Worm (Caenorhabditis elegans) whole organism, L4 larva: Measurements from ENCODE around the gene aqp-1.

Experiments used
- D1046.2 ChIP-seq: fragments of 200-800 bp; sonication (Bioruptor generic); IDR thresholded peaks from 2 replicates; pipeline ENCODE4 v1.3.6; 2022; ENCODE audit warnings: missing genetic modification characterization, missing compliant biosample characterization
- F44E2.7 ChIP-seq: fragments of 200-800 bp; sonication (Bioruptor generic); IDR thresholded peaks from 2 replicates; pipeline ENCODE4 v2.1.2; 2022; ENCODE audit warnings: missing genetic modification characterization, missing compliant biosample characterization
- F49E8.2 ChIP-seq: sonication (generic microtip); optimal IDR thresholded peaks from 2 replicates; lab custom pipeline; 2016; ENCODE audit warnings: missing compliant biosample characterization, mild to moderate bottlenecking, missing genetic modification characterization, borderline replicate concordance
- R02D3.7 ChIP-seq: fragments of 150-350 bp; sonication (generic microtip); optimal IDR thresholded peaks from 3 replicates; lab custom pipeline; 2014; ENCODE audit warnings: missing biosample characterization, missing genetic modification characterization
- T26A8.4 ChIP-seq: fragments of 200-800 bp; sonication (Bioruptor generic); IDR thresholded peaks from 2 replicates; pipeline ENCODE4 v1.3.6; 2022; ENCODE audit warnings: missing genetic modification characterization, missing compliant biosample characterization
- ZK546.5 ChIP-seq, 2 experiments: sonication (generic microtip); optimal IDR thresholded peaks; 2 replicates each; lab custom pipeline; 2017; ENCODE audit warnings: missing biosample characterization in 2 of 2, missing genetic modification characterization in 2 of 2
- aha-1 ChIP-seq: fragments of 150-350 bp; peaks from one replicate; lab custom pipeline; 2014; ENCODE audit warnings: missing biosample characterization, missing genetic modification characterization
- ceh-20 ChIP-seq: fragments of 200-800 bp; sonication (Bioruptor generic); IDR thresholded peaks from 2 replicates; pipeline ENCODE4 v1.3.6; 2022; ENCODE audit warnings: missing genetic modification reagents, missing genetic modification characterization, missing compliant biosample characterization
- ceh-62 ChIP-seq: sonication (generic microtip); optimal IDR thresholded peaks from 2 replicates; lab custom pipeline; 2017; ENCODE audit warnings: missing biosample characterization, missing genetic modification characterization
- ceh-82 ChIP-seq: sonication (generic microtip); optimal IDR thresholded peaks from 2 replicates; lab custom pipeline; 2017; ENCODE audit warnings: missing biosample characterization, missing genetic modification characterization
- cey-2 ChIP-seq: sonication (generic microtip); optimal IDR thresholded peaks from 3 replicates; lab custom pipeline; 2017; ENCODE audit warnings: missing genetic modification characterization, mild to moderate bottlenecking, missing compliant biosample characterization, antibody characterized with exemption, borderline replicate concordance; ENCODE audit not compliant: insufficient read depth
- daf-16 ChIP-seq, 3 experiments: sonication (generic microtip); optimal IDR thresholded peaks; 2 replicates each; lab custom pipeline; 2016 to 2017; ENCODE audit warnings: missing genetic modification characterization in 3 of 3, missing genetic modification reagents in 3 of 3, mild to moderate bottlenecking in 2 of 3, missing compliant biosample characterization in 2 of 3, missing biosample characterization in 1 of 3, moderate library complexity in 1 of 3
- dmd-6 ChIP-seq: fragments of 200-800 bp; sonication (Bioruptor generic); IDR thresholded peaks from 2 replicates; pipeline ENCODE4 v1.3.6; 2022; ENCODE audit warnings: missing genetic modification reagents, missing genetic modification characterization, missing compliant biosample characterization
- duxl-1 ChIP-seq: sonication (generic microtip); optimal IDR thresholded peaks from 2 replicates; lab custom pipeline; 2016; ENCODE audit warnings: mild to moderate bottlenecking, missing genetic modification characterization, moderate library complexity, missing compliant biosample characterization; ENCODE audit not compliant: poor library complexity
- dve-1 ChIP-seq: sonication (generic microtip); optimal IDR thresholded peaks from 2 replicates; lab custom pipeline; 2017; ENCODE audit warnings: antibody characterized with exemption, mild to moderate bottlenecking, missing genetic modification characterization, missing compliant biosample characterization; ENCODE audit not compliant: insufficient read depth
- egl-43 ChIP-seq: fragments of 200-800 bp; sonication (Bioruptor generic); IDR thresholded peaks from 2 replicates; pipeline ENCODE4 v1.3.6; 2022; ENCODE audit warnings: missing genetic modification reagents, missing genetic modification characterization, missing compliant biosample characterization
- gei-8 ChIP-seq: fragments of 200-800 bp; sonication (Bioruptor generic); optimal IDR thresholded peaks from 2 replicates; lab custom pipeline; 2018; ENCODE audit warnings: mild to moderate bottlenecking, missing genetic modification characterization, missing compliant biosample characterization
- hif-1 ChIP-seq, 2 experiments: sonication (generic microtip); optimal IDR thresholded peaks; 2 replicates each; lab custom pipeline; 2016 to 2017; ENCODE audit warnings: missing compliant biosample characterization in 2 of 2, missing genetic modification characterization in 2 of 2, missing genetic modification reagents in 2 of 2, missing genotype in 2 of 2, mild to moderate bottlenecking in 1 of 2
- hlh-11 ChIP-seq: fragments of 200-800 bp; sonication (Bioruptor generic); optimal IDR thresholded peaks from 2 replicates; lab custom pipeline; 2018; ENCODE audit warnings: mild to moderate bottlenecking, missing genetic modification characterization, missing compliant biosample characterization
- hlh-30 ChIP-seq: sonication (generic microtip); optimal IDR thresholded peaks from 2 replicates; lab custom pipeline; 2017; ENCODE audit warnings: antibody characterized with exemption, mild to moderate bottlenecking, missing genetic modification characterization, missing compliant biosample characterization; ENCODE audit not compliant: insufficient read depth
- lim-7 ChIP-seq: fragments of 200-800 bp; sonication (Bioruptor generic); IDR thresholded peaks from 2 replicates; pipeline ENCODE4 v1.3.6; 2022; ENCODE audit warnings: missing genetic modification characterization, missing compliant biosample characterization
- lin-39 ChIP-seq: fragments of 150-350 bp; optimal IDR thresholded peaks from 2 replicates; lab custom pipeline; 2014; ENCODE audit warnings: missing biosample characterization, missing genetic modification reagents, missing genetic modification characterization
- madf-5 ChIP-seq, 2 experiments: fragments of 200-800 bp; sonication (Bioruptor generic); IDR thresholded peaks; 2 replicates each; pipeline ENCODE4 v1.3.6; 2022; ENCODE audit warnings: missing compliant biosample characterization in 2 of 2, missing genetic modification characterization in 2 of 2
- madf-9 ChIP-seq: fragments of 200-800 bp; sonication (Bioruptor generic); conservative IDR thresholded peaks from 2 replicates; pipeline ENCODE4 v1.3.6; 2022; ENCODE audit warnings: missing genetic modification reagents, missing genetic modification characterization, missing compliant biosample characterization
- mdl-1 ChIP-seq, 2 experiments: fragments of 150-350 bp in 1 of 2; sonication (generic microtip) in 1 of 2; optimal IDR thresholded peaks; 2 replicates each; lab custom pipeline; 2014 to 2017; ENCODE audit warnings: missing biosample characterization in 2 of 2, missing genetic modification characterization in 2 of 2
- mep-1 ChIP-seq: fragments of 150-350 bp; sonication (generic microtip); optimal IDR thresholded peaks from 3 replicates; lab custom pipeline; 2014; ENCODE audit warnings: missing biosample characterization, missing genetic modification characterization
- mxl-3 ChIP-seq: fragments of 200-800 bp; sonication (Bioruptor generic); optimal IDR thresholded peaks from 2 replicates; lab custom pipeline; 2018; ENCODE audit warnings: mild to moderate bottlenecking, missing genetic modification characterization, missing compliant biosample characterization
- nhr-102 ChIP-seq: sonication (generic microtip); optimal IDR thresholded peaks from 2 replicates; lab custom pipeline; 2016; ENCODE audit warnings: mild to moderate bottlenecking, missing genetic modification characterization, moderate library complexity, missing compliant biosample characterization
- nhr-111 ChIP-seq: fragments of 200-800 bp; sonication (Bioruptor generic); optimal IDR thresholded peaks from 2 replicates; lab custom pipeline; 2018; ENCODE audit warnings: mild to moderate bottlenecking, missing genetic modification characterization, missing compliant biosample characterization
- nhr-237 ChIP-seq: sonication (generic microtip); optimal IDR thresholded peaks from 2 replicates; lab custom pipeline; 2017; ENCODE audit warnings: missing biosample characterization, missing genetic modification characterization
- nhr-25 ChIP-seq: sonication (generic microtip); optimal IDR thresholded peaks from 2 replicates; lab custom pipeline; 2017; ENCODE audit warnings: missing genetic modification characterization, mild to moderate bottlenecking, missing compliant biosample characterization, antibody characterized with exemption, moderate library complexity, borderline replicate concordance; ENCODE audit not compliant: insufficient read depth
- nhr-28 ChIP-seq: fragments of 150-350 bp; optimal IDR thresholded peaks from 2 replicates; lab custom pipeline; 2014; ENCODE audit warnings: missing biosample characterization, missing genetic modification characterization
- nhr-42 ChIP-seq: fragments of 200-800 bp; sonication (Bioruptor generic); IDR thresholded peaks from 2 replicates; pipeline ENCODE4 v1.3.6; 2022; ENCODE audit warnings: missing genetic modification characterization, missing compliant biosample characterization
- nhr-48 ChIP-seq: sonication (generic microtip); optimal IDR thresholded peaks from 2 replicates; lab custom pipeline; 2016; ENCODE audit warnings: mild to moderate bottlenecking, missing genetic modification characterization, missing compliant biosample characterization
- nhr-77 ChIP-seq: fragments of 150-350 bp; optimal IDR thresholded peaks from 2 replicates; lab custom pipeline; 2014; ENCODE audit warnings: missing biosample characterization, missing genetic modification characterization
- php-3 ChIP-seq: fragments of 200-800 bp; sonication (Bioruptor generic); IDR thresholded peaks from 2 replicates; pipeline ENCODE4 v1.3.6; 2022; ENCODE audit warnings: missing genetic modification reagents, missing genetic modification characterization, missing compliant biosample characterization
- sdz-12 ChIP-seq: fragments of 200-800 bp; sonication (Bioruptor generic); optimal IDR thresholded peaks from 2 replicates; lab custom pipeline; 2018; ENCODE audit warnings: mild to moderate bottlenecking, missing genetic modification characterization, missing compliant biosample characterization
- snpc-1.2 ChIP-seq: fragments of 200-800 bp; sonication (Bioruptor generic); IDR thresholded peaks from 2 replicates; pipeline ENCODE4 v1.3.6; 2022; ENCODE audit warnings: missing genetic modification reagents, missing genetic modification characterization, missing compliant biosample characterization
- spr-3 ChIP-seq: fragments of 200-800 bp; sonication (Bioruptor generic); optimal IDR thresholded peaks from 2 replicates; lab custom pipeline; 2018; ENCODE audit warnings: mild to moderate bottlenecking, missing genetic modification characterization, missing compliant biosample characterization
- tag-97 ChIP-seq: fragments of 200-800 bp; sonication (Bioruptor generic); IDR thresholded peaks from 2 replicates; pipeline ENCODE4 v1.3.6; 2022; ENCODE audit warnings: missing genetic modification characterization, missing compliant biosample characterization
- tra-1 ChIP-seq: fragments of 200-800 bp; sonication (Bioruptor generic); IDR thresholded peaks from 2 replicates; pipeline ENCODE4 v1.3.6; 2022; ENCODE audit warnings: missing genetic modification reagents, missing genetic modification characterization, missing compliant biosample characterization
- unc-62 ChIP-seq, 3 experiments: fragments of 150-350 bp in 1 of 3; sonication (generic microtip); optimal IDR thresholded peaks in 2 of 3; peaks in 1 of 3; 1 replicate in 1 of 3; 2 replicates in 2 of 3; lab custom pipeline; 2014 to 2017; ENCODE audit warnings: missing biosample characterization in 3 of 3, missing genetic modification characterization in 3 of 3, missing genetic modification reagents in 3 of 3, missing genotype in 1 of 3
- zag-1 ChIP-seq: fragments of 150-350 bp; optimal IDR thresholded peaks from 2 replicates; lab custom pipeline; 2014; ENCODE audit warnings: missing biosample characterization, missing genetic modification characterization
- zip-2 ChIP-seq: fragments of 150-350 bp; optimal IDR thresholded peaks from 2 replicates; lab custom pipeline; 2014; ENCODE audit warnings: missing biosample characterization, missing genetic modification characterization
- ztf-7 ChIP-seq: fragments of 150-350 bp; optimal IDR thresholded peaks from 2 replicates; lab custom pipeline; 2014; ENCODE audit warnings: missing biosample characterization, missing genetic modification characterization

Gene aqp-1

ce11 chrII:7238248-7238647 lies at the start of gene aqp-1 (continued):
- TF ChIP-seq lim-7 (GFP tag; lab: Robert Waterston, UW): no peak

DNA sequence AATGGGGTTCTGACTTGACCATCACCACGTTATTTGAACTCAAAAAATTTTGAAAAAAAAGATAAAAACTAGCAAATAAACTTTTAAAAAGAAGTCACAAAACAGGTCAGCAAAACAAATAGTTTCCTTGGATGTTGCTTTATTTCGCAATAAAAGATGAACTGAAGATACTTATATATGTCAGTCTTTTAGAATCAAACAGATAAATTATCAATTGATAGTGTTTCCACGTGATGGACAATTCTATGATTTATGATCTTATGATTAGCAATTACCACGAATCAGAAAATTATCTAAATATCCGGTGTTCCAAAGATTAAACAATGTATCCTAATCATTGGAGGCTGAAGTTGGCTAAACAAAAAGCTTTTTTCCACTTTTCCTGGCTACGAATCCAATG lies 49.6 kb upstream of the aqp-1 start:
- TF ChIP-seq mdl-1 (tag; optimal IDR thresholded peaks at IDR 0.05; lab: Kevin White, UChicago) (peak in 1 of 2 experiments; percentile 88), snpc-1.2 (GFP tag; lab: Robert Waterston, UW) (no peak), nhr-28 (tag; lab: Kevin White, UChicago) (peak; percentile 78), tag-97 (GFP tag; lab: Robert Waterston, UW) (no peak), unc-62 (GFP tag; optimal IDR thresholded peaks at IDR 0.05 in 1 of 2; lab: Kevin White, UChicago) (peak in 1 of 2 experiments; percentile 98), unc-62 (tag; optimal IDR thresholded peaks at IDR 0.05; lab: Kevin White, UChicago) (no peak), nhr-102 (tag; lab: Kevin White, UChicago) (peak; percentile 77), ceh-62 (no peak), aha-1 (tag; lab: Kevin White, UChicago) (peak; percentile 23), cey-2 (no peak), ztf-7 (tag; lab: Kevin White, UChicago) (no peak), mxl-3 (GFP tag; lab: Kevin White, UChicago) (peak; percentile 42), zip-2 (tag; lab: Kevin White, UChicago) (no peak), ceh-82 (tag; lab: Kevin White, UChicago) (no peak), tra-1 (GFP tag; lab: Robert Waterston, UW) (peak; percentile 67; the same call in 1 of the 2 replicates), mep-1 (no peak), daf-16 (GFP tag; optimal IDR thresholded peaks at IDR 0.05; lab: Kevin White, UChicago) (no peak), daf-16 (tag; optimal IDR thresholded peaks at IDR 0.05; lab: Kevin White, UChicago) (peak; percentile 70), nhr-48 (tag; lab: Kevin White, UChicago) (peak; percentile 50), hlh-30 (tag; lab: Kevin White, UChicago) (peak; percentile 83), duxl-1 (no peak), hlh-11 (tag; lab: Kevin White, UChicago) (peak; percentile 68), nhr-25 (tag; lab: Kevin White, UChicago) (peak; percentile 45), php-3 (GFP tag; lab: Robert Waterston, UW) (peak; percentile 97), R02D3.7 (tag; lab: Kevin White, UChicago) (no peak), dmd-6 (GFP tag; lab: Robert Waterston, UW) (peak; percentile 84), ceh-20 (peak; percentile 94), lin-39 (no peak), F44E2.7 (GFP tag; lab: Robert Waterston, UW) (no peak), dve-1 (tag; lab: Kevin White, UChicago) (peak; percentile 74)

DNA sequence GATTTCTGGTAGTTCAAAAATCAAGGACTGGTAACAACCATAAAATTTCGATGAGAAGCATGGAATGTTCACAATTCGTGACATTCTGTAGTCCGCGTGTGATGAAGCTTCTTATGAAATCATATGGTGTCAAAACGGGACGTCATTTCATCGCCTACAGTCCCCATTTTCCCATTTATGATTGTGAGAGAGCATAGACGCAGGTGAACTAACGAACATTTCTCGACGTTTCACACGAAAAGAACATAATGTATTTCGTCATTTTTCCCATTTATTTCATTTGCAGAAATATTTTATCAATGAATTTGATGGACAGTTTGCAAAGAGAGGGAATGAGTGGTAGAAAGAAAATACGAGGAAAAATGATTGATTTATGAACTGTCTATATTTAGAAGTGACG lies 49.0 kb upstream of the aqp-1 start:
- TF ChIP-seq egl-43 (GFP tag; lab: Robert Waterston, UW): no peak
- TF ChIP-seq nhr-42 (GFP tag; lab: Robert Waterston, UW): no peak
- no peak for TF ChIP-seq sdz-12 (GFP tag; lab: Kevin White, UChicago)
- peak; percentile 10 for TF ChIP-seq cey-2
- TF ChIP-seq gei-8 (GFP tag; lab: Kevin White, UChicago): peak; percentile 9
- TF ChIP-seq hlh-11 (tag; lab: Kevin White, UChicago): peak; percentile 37
- no peak for TF ChIP-seq ZK546.5 (tag; optimal IDR thresholded peaks at IDR 0.05; lab: Kevin White, UChicago)
- peak; percentile 90 for TF ChIP-seq dmd-6 (GFP tag; lab: Robert Waterston, UW)
- no peak for TF ChIP-seq zag-1
- peak; percentile 53 for TF ChIP-seq hlh-30 (tag; lab: Kevin White, UChicago)
- TF ChIP-seq T26A8.4 (GFP tag; lab: Robert Waterston, UW): no peak
- peak; percentile 51 for TF ChIP-seq nhr-77 (tag; lab: Kevin White, UChicago)
- no peak for TF ChIP-seq ceh-82 (tag; lab: Kevin White, UChicago)
- TF ChIP-seq nhr-111 (GFP tag; lab: Kevin White, UChicago): no peak
- TF ChIP-seq hif-1 (tag; optimal IDR thresholded peaks at IDR 0.05; lab: Kevin White, UChicago): peak in 1 of 2 experiments; percentile 40
- no peak for TF ChIP-seq spr-3
- no peak for TF ChIP-seq ztf-7 (tag; lab: Kevin White, UChicago)
- no peak for TF ChIP-seq madf-9 (GFP tag; lab: Robert Waterston, UW)
- TF ChIP-seq F49E8.2: no peak
- TF ChIP-seq mdl-1 (tag; optimal IDR thresholded peaks at IDR 0.05; lab: Kevin White, UChicago): peak in 1 of 2 experiments; percentile 68
- TF ChIP-seq nhr-28 (tag; lab: Kevin White, UChicago): peak; percentile 78
- peak; percentile 38 for TF ChIP-seq mxl-3 (GFP tag; lab: Kevin White, UChicago)
- TF ChIP-seq nhr-102 (tag; lab: Kevin White, UChicago): no peak
- TF ChIP-seq nhr-237: no peak
- TF ChIP-seq madf-5 (GFP tag; IDR thresholded peaks at IDR 0.05; lab: Robert Waterston, UW): no peak
- no peak for TF ChIP-seq D1046.2 (GFP tag; lab: Robert Waterston, UW)
